Worm (Caenorhabditis elegans): Measurements from ENCODE around the gene M57.1.

Gene M57.1

ce11 chrIV:3523419-3523818 is 8.8 kb upstream of the M57.1 start:
- TF ChIP-seq dpff-1 (tag; optimal IDR thresholded peaks at IDR 0.05) (no peak), egrh-3 (GFP tag; IDR thresholded peaks at IDR 0.05) (peak; percentile 68; the same call in 1 of the 2 replicates), zfh-2 (GFP tag; conservative IDR thresholded peaks at IDR 0.05) (peak; percentile 58)

DNA sequence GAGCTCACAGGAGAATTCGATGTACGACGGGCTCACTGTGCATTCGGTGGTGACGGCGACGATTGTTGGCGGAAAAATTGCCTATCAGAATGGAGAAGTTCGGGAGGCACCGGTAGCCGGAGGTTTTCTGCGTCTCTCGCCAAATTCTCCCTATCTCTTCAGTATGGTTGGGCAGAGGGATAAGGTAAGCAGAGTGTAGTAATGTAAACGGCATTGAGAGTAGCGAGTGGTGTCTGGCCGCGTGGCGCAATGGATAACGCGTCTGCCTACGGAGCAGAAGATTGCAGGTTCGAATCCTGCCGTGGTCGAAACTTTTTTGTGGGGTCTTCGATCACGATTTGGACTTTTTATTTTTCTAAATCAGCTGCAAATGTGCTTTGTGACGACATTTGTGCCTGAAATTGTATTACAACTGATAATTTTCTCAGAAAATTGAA is 7.7 kb upstream of the M57.1 start:
- no peak for TF ChIP-seq Y53F4B.3 (GFP tag; IDR thresholded peaks at IDR 0.05)
- TF ChIP-seq attf-5 (GFP tag; optimal IDR thresholded peaks at IDR 0.05), result peak; percentile 68
- no peak for TF ChIP-seq tbx-9 (tag; optimal IDR thresholded peaks at IDR 0.05; ENCODE audit: borderline replicate concordance)
- TF ChIP-seq lsl-1 (GFP tag; optimal IDR thresholded peaks at IDR 0.05), result peak; percentile 25
- TF ChIP-seq hlh-12 (tag; optimal IDR thresholded peaks at IDR 0.05), result peak; percentile 43
- TF ChIP-seq K11D2.4 (GFP tag; IDR thresholded peaks at IDR 0.05), result 0 out of 2 replicates have a peak, but pooled peaks have one; percentile 28
- peak; percentile 60; the same call in 1 of the 2 replicates for TF ChIP-seq mcd-1 (GFP tag; IDR thresholded peaks at IDR 0.05)
- TF ChIP-seq lin-54 (GFP tag; optimal IDR thresholded peaks at IDR 0.05), result peak; percentile 58
- 0 out of 2 replicates have a peak, but pooled peaks have one; percentile 63 for TF ChIP-seq ceh-40 (GFP tag; IDR thresholded peaks at IDR 0.05)
- peak; percentile 45 for TF ChIP-seq mxl-1 (tag; optimal IDR thresholded peaks at IDR 0.05)
- peak; percentile 86 for TF ChIP-seq nfyb-1 (GFP tag; IDR thresholded peaks at IDR 0.05)
- TF ChIP-seq zfh-2 (GFP tag; conservative IDR thresholded peaks at IDR 0.05), result peak; percentile 76
- peak; percentile 40 for TF ChIP-seq F52B5.7 (tag; optimal IDR thresholded peaks at IDR 0.05)
- no peak for TF ChIP-seq unc-62 (GFP tag; optimal IDR thresholded peaks at IDR 0.05)
- no peak for TF ChIP-seq dpff-1 (tag; optimal IDR thresholded peaks at IDR 0.05)
- 0 out of 2 replicates have a peak, but pooled peaks have one; percentile 36 for TF ChIP-seq egrh-3 (GFP tag; IDR thresholded peaks at IDR 0.05)
- peak; percentile 43 for TF ChIP-seq F23B12.7 (tag; optimal IDR thresholded peaks at IDR 0.05; ENCODE audit: insufficient read depth)
- peak; percentile 67 for TF ChIP-seq nhr-90 (tag; optimal IDR thresholded peaks at IDR 0.05)
- TF ChIP-seq B0261.1 (tag; optimal IDR thresholded peaks at IDR 0.05), result peak; percentile 81
- peak; percentile 8 for TF ChIP-seq efl-1 (GFP tag; optimal IDR thresholded peaks at IDR 0.05)
- no peak for TF ChIP-seq hlh-26 (GFP tag; conservative IDR thresholded peaks at IDR 0.05)
- TF ChIP-seq snpc-4 (GFP tag; optimal IDR thresholded peaks at IDR 0.05), result peak; percentile 23
- TF ChIP-seq snpc-4 (tag; optimal IDR thresholded peaks at IDR 0.05), result peak in 3 of 4 experiments; percentile 5 to 82 (median 72)
- TF ChIP-seq D2030.7 (GFP tag; IDR thresholded peaks at IDR 0.05), result peak; percentile 51
- TF ChIP-seq snpc-1.1 (tag; optimal IDR thresholded peaks at IDR 0.05; ENCODE audit: insufficient read depth), result no peak
- TF ChIP-seq K12H6.12 (tag; optimal IDR thresholded peaks at IDR 0.05), result peak; percentile 27
- TF ChIP-seq fkh-3 (tag; optimal IDR thresholded peaks at IDR 0.05), result peak; percentile 8
- TF ChIP-seq Y67H2A.10 (GFP tag; conservative IDR thresholded peaks at IDR 0.05), result no peak
- peak; percentile 94 for TF ChIP-seq lin-26 (GFP tag; IDR thresholded peaks at IDR 0.05)
- peak; percentile 68; the same call in 1 of the 2 replicates for TF ChIP-seq ztf-25 (GFP tag; IDR thresholded peaks at IDR 0.05)
- TF ChIP-seq gei-17 (GFP tag; optimal IDR thresholded peaks at IDR 0.05), result no peak
- TF ChIP-seq Y95B8A.8 (GFP tag; IDR thresholded peaks at IDR 0.05), result peak; percentile 77; the same call in 1 of the 2 replicates
- peak; percentile 79 for TF ChIP-seq ZK185.1 (tag; optimal IDR thresholded peaks at IDR 0.05; ENCODE audit: poor library complexity, severe bottlenecking)
- TF ChIP-seq ceh-100 (GFP tag; IDR thresholded peaks at IDR 0.05), result peak; percentile 45
- peak; percentile 93 for TF ChIP-seq tbp1 (GFP tag; optimal IDR thresholded peaks at IDR 0.05)
- TF ChIP-seq die-1 (tag; optimal IDR thresholded peaks at IDR 0.05), result peak; percentile 77
- TF ChIP-seq lin-40 (tag; optimal IDR thresholded peaks at IDR 0.05), result peak; percentile 51
- no peak for TF ChIP-seq mes-4 (tag; optimal IDR thresholded peaks at IDR 0.05)
- peak; percentile 59 for TF ChIP-seq F49E8.2 (tag; optimal IDR thresholded peaks at IDR 0.05; ENCODE audit: insufficient read depth)
- no peak for TF ChIP-seq dpl-1 (GFP tag; optimal IDR thresholded peaks at IDR 0.05)
- peak; percentile 33 for TF ChIP-seq F10E7.11 (tag; optimal IDR thresholded peaks at IDR 0.05)
- no peak for TF ChIP-seq cebp-2 (GFP tag; IDR thresholded peaks at IDR 0.05)
- TF ChIP-seq ceh-91 (GFP tag; IDR thresholded peaks at IDR 0.05), result 0 out of 2 replicates have a peak, but pooled peaks have one; percentile 21
- TF ChIP-seq dox-1 (GFP tag; IDR thresholded peaks at IDR 0.05), result peak; percentile 70
- TF ChIP-seq snpc-1.3 (tag; optimal IDR thresholded peaks at IDR 0.05; ENCODE audit: insufficient read depth), result peak; percentile 19
